Fruit fly (Drosophila melanogaster) whole organism, embryonic: ENCODE measurements around the gene Usp8.
A peak's percentile ranks its signal among the peaks of the same experiment; 100 is the strongest.

Experiments used
- Asciz ChIP-seq: fragments of 200-800 bp; sonication (Bioruptor generic); optimal IDR thresholded peaks from 2 replicates; lab custom pipeline; 2017; ENCODE audit warnings: missing biosample characterization, mild to moderate bottlenecking, missing genetic modification characterization, missing genetic modification reagents
- C15 ChIP-seq: fragments of 200-800 bp; sonication (Bioruptor generic); IDR thresholded peaks from 3 replicates; pipeline ENCODE4 v1.3.6; 2022; ENCODE audit warnings: missing biosample characterization, missing genetic modification characterization
- CG10431 ChIP-seq: fragments of 200-800 bp; sonication (Bioruptor generic); optimal IDR thresholded peaks from 3 replicates; lab custom pipeline; 2018; ENCODE audit warnings: missing biosample characterization, mild to moderate bottlenecking, missing genetic modification characterization
- CG10959 ChIP-seq: fragments of 200-800 bp; sonication (Bioruptor generic); IDR thresholded peaks from 2 replicates; pipeline ENCODE4 v1.3.6; 2022; ENCODE audit warnings: missing biosample characterization, missing genetic modification characterization
- CG11247 ChIP-seq: fragments of 200-800 bp; sonication (Bioruptor generic); IDR thresholded peaks from 2 replicates; pipeline ENCODE4 v1.3.6; 2022; ENCODE audit warnings: missing biosample characterization, missing genetic modification characterization
- CG12659 ChIP-seq: fragments of 200-800 bp; sonication (Bioruptor generic); optimal IDR thresholded peaks from 3 replicates; lab custom pipeline; 2017; ENCODE audit warnings: mild to moderate bottlenecking, missing biosample characterization, missing genetic modification reagents, missing genetic modification characterization
- CG12744 ChIP-seq: fragments of 200-800 bp; sonication (Bioruptor generic); optimal IDR thresholded peaks from 2 replicates; lab custom pipeline; 2016; ENCODE audit warnings: missing biosample characterization, missing genetic modification characterization
- CG14710 ChIP-seq: fragments of 200-800 bp; sonication (Bioruptor generic); optimal IDR thresholded peaks from 3 replicates; lab custom pipeline; 2019; ENCODE audit warnings: missing biosample characterization, mild to moderate bottlenecking, missing genetic modification characterization, moderate library complexity
- CG15011 ChIP-seq: fragments of 200-800 bp; sonication (Bioruptor generic); optimal IDR thresholded peaks from 3 replicates; lab custom pipeline; 2018; ENCODE audit warnings: missing biosample characterization, mild to moderate bottlenecking, missing genetic modification characterization
- CG15073 ChIP-seq: fragments of 200-800 bp; sonication (Bioruptor generic); optimal IDR thresholded peaks from 2 replicates; lab custom pipeline; 2016; ENCODE audit warnings: missing biosample characterization, missing genetic modification characterization
- CG15601 ChIP-seq: fragments of 200-800 bp; sonication (Bioruptor generic); optimal IDR thresholded peaks from 3 replicates; lab custom pipeline; 2019; ENCODE audit warnings: missing biosample characterization, mild to moderate bottlenecking, missing genetic modification characterization, moderate library complexity
- CG15696 ChIP-seq: fragments of 200-800 bp; sonication (Bioruptor generic); optimal IDR thresholded peaks from 2 replicates; lab custom pipeline; 2019; ENCODE audit warnings: missing biosample characterization, mild to moderate bottlenecking, missing genetic modification characterization, moderate library complexity
- CG17802 ChIP-seq: fragments of 200-800 bp; sonication (Bioruptor generic); optimal IDR thresholded peaks from 2 replicates; lab custom pipeline; 2018; ENCODE audit warnings: missing biosample characterization, mild to moderate bottlenecking, missing genetic modification characterization, moderate library complexity
- CG18619 ChIP-seq: fragments of 200-800 bp; sonication (Bioruptor generic); optimal IDR thresholded peaks from 3 replicates; lab custom pipeline; 2017; ENCODE audit warnings: missing biosample characterization, mild to moderate bottlenecking, missing genetic modification characterization
- CG18764 ChIP-seq: fragments of 200-800 bp; sonication (Bioruptor generic); optimal IDR thresholded peaks from 3 replicates; lab custom pipeline; 2016; ENCODE audit warnings: missing biosample characterization, missing genetic modification characterization
- CG3281 ChIP-seq: fragments of 200-800 bp; sonication (Bioruptor generic); optimal IDR thresholded peaks from 3 replicates; lab custom pipeline; 2017; ENCODE audit warnings: missing biosample characterization, mild to moderate bottlenecking, missing genetic modification characterization
- CG34376 ChIP-seq: fragments of 200-800 bp; sonication (Bioruptor generic); optimal IDR thresholded peaks from 2 replicates; lab custom pipeline; 2018; ENCODE audit warnings: missing biosample characterization, mild to moderate bottlenecking, missing genetic modification characterization
- CG34422 ChIP-seq: fragments of 200-800 bp; sonication (Bioruptor generic); IDR thresholded peaks from 3 replicates; pipeline ENCODE4 v1.3.6; 2022; ENCODE audit warnings: missing biosample characterization, missing genetic modification characterization
- CG4360 ChIP-seq: fragments of 200-800 bp; sonication (Bioruptor generic); IDR thresholded peaks from 2 replicates; pipeline ENCODE4 v1.3.6; 2022; ENCODE audit warnings: missing biosample characterization, missing genetic modification characterization
- CG4404 ChIP-seq: fragments of 200-800 bp; sonication (Bioruptor generic); IDR thresholded peaks from 2 replicates; pipeline ENCODE4 v1.3.6; 2022; ENCODE audit warnings: missing biosample characterization, missing genetic modification characterization
- CG6689 ChIP-seq: fragments of 200-800 bp; sonication (Bioruptor generic); IDR thresholded peaks from 2 replicates; pipeline ENCODE4 v1.3.6; 2022; ENCODE audit warnings: missing biosample characterization, missing genetic modification characterization
- CG7357 ChIP-seq: fragments of 200-800 bp; sonication (Bioruptor generic); IDR thresholded peaks from 3 replicates; pipeline ENCODE4 v1.3.6; 2022; ENCODE audit warnings: missing biosample characterization, missing genetic modification characterization
- CG7963 ChIP-seq: fragments of 200-800 bp; sonication (Bioruptor generic); IDR thresholded peaks from 3 replicates; pipeline ENCODE4 v1.3.6; 2022; ENCODE audit warnings: missing biosample characterization, missing genetic modification characterization; ENCODE audit not compliant: partially characterized antibody
- Chrac-16 ChIP-seq: fragments of 200-800 bp; sonication (Bioruptor generic); optimal IDR thresholded peaks from 3 replicates; lab custom pipeline; 2016; ENCODE audit warnings: missing biosample characterization, missing genetic modification characterization
- Deaf1 ChIP-seq: fragments of 200-800 bp; optimal IDR thresholded peaks from 3 replicates; lab custom pipeline; 2019; ENCODE audit warnings: missing biosample characterization, mild to moderate bottlenecking, missing genetic modification characterization, moderate library complexity
- Doc2 ChIP-seq: fragments of 200-800 bp; sonication (Bioruptor generic); IDR thresholded peaks from 2 replicates; pipeline ENCODE4 v1.3.6; 2022; ENCODE audit warnings: missing biosample characterization, missing genetic modification characterization
- Dp ChIP-seq: fragments of 200-800 bp; sonication (Bioruptor generic); optimal IDR thresholded peaks from 2 replicates; lab custom pipeline; 2018; ENCODE audit warnings: missing biosample characterization, mild to moderate bottlenecking, missing genetic modification characterization, moderate library complexity
- Eip74EF ChIP-seq, 2 experiments: fragments of 200-800 bp in 1 of 2; fragments of >200 bp in 1 of 2; sonication (Bioruptor generic) in 1 of 2; optimal IDR thresholded peaks; 2 replicates each; lab custom pipeline; 2017 to 2019; ENCODE audit warnings: missing biosample characterization in 2 of 2, missing genetic modification characterization in 2 of 2, mild to moderate bottlenecking in 1 of 2, moderate library complexity in 1 of 2
- MBD-R2 ChIP-seq: fragments of 200-800 bp; sonication (Bioruptor generic); IDR thresholded peaks from 2 replicates; pipeline ENCODE4 v1.3.6; 2022; ENCODE audit warnings: missing biosample characterization, missing genetic modification characterization
- NC2β ChIP-seq: fragments of 200-800 bp; sonication (Bioruptor generic); optimal IDR thresholded peaks from 2 replicates; lab custom pipeline; 2016; ENCODE audit warnings: missing biosample characterization, missing genetic modification characterization
- Poxn ChIP-seq: fragments of 200-800 bp; sonication (Bioruptor generic); IDR thresholded peaks from 2 replicates; pipeline ENCODE4 v1.3.6; 2022; ENCODE audit warnings: missing biosample characterization, missing genetic modification characterization
- Side ChIP-seq: fragments of 200-800 bp; sonication (Bioruptor generic); optimal IDR thresholded peaks from 2 replicates; lab custom pipeline; 2016; ENCODE audit warnings: missing biosample characterization, missing genetic modification characterization
- Taf1 ChIP-seq: fragments of 200-800 bp; sonication (Bioruptor generic); IDR thresholded peaks from 2 replicates; pipeline ENCODE4 v1.3.6; 2022; ENCODE audit warnings: missing biosample characterization, missing genetic modification characterization
- Xbp1 ChIP-seq: fragments of 200-800 bp; sonication (Bioruptor generic); optimal IDR thresholded peaks from 3 replicates; lab custom pipeline; 2016; ENCODE audit warnings: missing biosample characterization, mild to moderate bottlenecking, missing genetic modification characterization
- bab2 ChIP-seq: fragments of 200-800 bp; sonication (Bioruptor generic); optimal IDR thresholded peaks from 2 replicates; lab custom pipeline; 2016; ENCODE audit warnings: missing biosample characterization, missing genetic modification characterization
- dm ChIP-seq: fragments of 200-800 bp; sonication (Bioruptor generic); optimal IDR thresholded peaks from 3 replicates; lab custom pipeline; 2016; ENCODE audit warnings: missing biosample characterization, missing genetic modification characterization
- eyg ChIP-seq: fragments of 200-800 bp; sonication (Bioruptor generic); optimal IDR thresholded peaks from 3 replicates; lab custom pipeline; 2016; ENCODE audit warnings: missing biosample characterization, missing genetic modification characterization
- fu2 ChIP-seq: fragments of 200-800 bp; sonication (Bioruptor generic); optimal IDR thresholded peaks from 2 replicates; lab custom pipeline; 2016; ENCODE audit warnings: missing biosample characterization, missing genetic modification characterization
- gsb ChIP-seq: fragments of 200-800 bp; sonication (Bioruptor generic); IDR thresholded peaks from 2 replicates; pipeline ENCODE4 v1.3.6; 2022; ENCODE audit warnings: missing biosample characterization, missing genetic modification characterization
- inv ChIP-seq: fragments of 200-800 bp; sonication (Bioruptor generic); IDR thresholded peaks from 2 replicates; pipeline ENCODE4 v1.3.6; 2022; ENCODE audit warnings: missing biosample characterization, missing genetic modification characterization; ENCODE audit not compliant: partially characterized antibody
- kay ChIP-seq: fragments of 200-800 bp; sonication (Bioruptor generic); optimal IDR thresholded peaks from 2 replicates; lab custom pipeline; 2016; ENCODE audit warnings: missing biosample characterization, missing genetic modification characterization
- lab ChIP-seq: fragments of 200-800 bp; sonication (Bioruptor generic); optimal IDR thresholded peaks from 3 replicates; lab custom pipeline; 2017; ENCODE audit warnings: missing biosample characterization, missing genetic modification characterization, mild to moderate bottlenecking, moderate library complexity, missing genetic modification reagents
- pita ChIP-seq: fragments of 200-800 bp; sonication (Bioruptor generic); optimal IDR thresholded peaks from 2 replicates; lab custom pipeline; 2017; ENCODE audit warnings: missing biosample characterization, mild to moderate bottlenecking, missing genetic modification characterization
- sens-2 ChIP-seq: fragments of 200-800 bp; sonication (Bioruptor generic); IDR thresholded peaks from 2 replicates; pipeline ENCODE4 v1.3.6; 2022; ENCODE audit warnings: missing biosample characterization, missing genetic modification characterization
- sima ChIP-seq: fragments of 200-800 bp; sonication (Bioruptor generic); optimal IDR thresholded peaks from 2 replicates; lab custom pipeline; 2016; ENCODE audit warnings: missing biosample characterization, missing genetic modification characterization
- sna ChIP-seq: fragments of 200-800 bp; sonication (Bioruptor generic); IDR thresholded peaks from 2 replicates; pipeline ENCODE4 v1.3.6; 2022; ENCODE audit warnings: missing biosample characterization, missing genetic modification characterization; ENCODE audit not compliant: partially characterized antibody
- tll ChIP-seq, 2 experiments: fragments of 200-800 bp in 1 of 2; fragments of >200 bp in 1 of 2; sonication (Bioruptor generic) in 1 of 2; optimal IDR thresholded peaks; 2 replicates each; lab custom pipeline; 2017 to 2019; ENCODE audit warnings: missing biosample characterization in 2 of 2, missing genetic modification characterization in 2 of 2, mild to moderate bottlenecking in 1 of 2, moderate library complexity in 1 of 2
- trem ChIP-seq: fragments of 200-800 bp; optimal IDR thresholded peaks from 3 replicates; lab custom pipeline; 2019; ENCODE audit warnings: missing biosample characterization, mild to moderate bottlenecking, missing genetic modification characterization, moderate library complexity
- tup ChIP-seq: fragments of 200-800 bp; sonication (Bioruptor generic); optimal IDR thresholded peaks from 2 replicates; lab custom pipeline; 2016; ENCODE audit warnings: missing biosample characterization, mild to moderate bottlenecking, missing genetic modification characterization, moderate library complexity
- wdn ChIP-seq: fragments of 200-800 bp; sonication (Bioruptor generic); IDR thresholded peaks from 2 replicates; pipeline ENCODE4 v1.3.6; 2022; ENCODE audit warnings: missing biosample characterization, missing genetic modification characterization
- yki ChIP-seq: fragments of >200 bp; optimal IDR thresholded peaks from 3 replicates; lab custom pipeline; 2018
- z ChIP-seq: fragments of 200-800 bp; sonication (Bioruptor generic); IDR thresholded peaks from 3 replicates; pipeline ENCODE4 v1.3.6; 2022; ENCODE audit warnings: missing biosample characterization, missing genetic modification characterization

Usp8 gene

dm6 chr3R:21133951-21134350 lies at the start of gene Usp8 (continued):
- TF ChIP-seq CG15601 (tag; lab: Kevin White, UChicago) (peak; percentile 1), CG10431 (GFP tag; lab: Kevin White, UChicago) (no peak), CG7357 (GFP tag; lab: Robert Waterston, UW) (no peak), pita (GFP tag; lab: Kevin White, UChicago) (no peak), inv (GFP tag; lab: Robert Waterston, UW) (no peak), CG3281 (GFP tag; lab: Kevin White, UChicago) (no peak), trem (tag; lab: Kevin White, UChicago) (peak; percentile 38), CG17802 (tag; lab: Kevin White, UChicago) (no peak), Taf1 (GFP tag; lab: Robert Waterston, UW) (no peak), tup (no peak), CG4404 (GFP tag; lab: Robert Waterston, UW) (no peak), CG12744 (GFP tag; lab: Kevin White, UChicago) (no peak), CG15696 (peak; percentile 37), Side (GFP tag; lab: Kevin White, UChicago) (no peak), CG34422 (GFP tag; lab: Robert Waterston, UW) (no peak), CG34376 (GFP tag; lab: Kevin White, UChicago) (no peak), Poxn (GFP tag; lab: Robert Waterston, UW) (no peak), dm (GFP tag; lab: Kevin White, UChicago) (no peak), z (GFP tag; lab: Robert Waterston, UW) (no peak), Xbp1 (GFP tag; lab: Kevin White, UChicago) (peak; percentile 34), sens-2 (GFP tag; lab: Robert Waterston, UW) (no peak), NC2β (GFP tag; lab: Kevin White, UChicago) (no peak), CG14710 (peak; percentile 61), tll (GFP tag; optimal IDR thresholded peaks at IDR 0.05; lab: Kevin White, UChicago) (no peak), eyg (GFP tag; lab: Kevin White, UChicago) (no peak), Dp (peak; percentile 10), bab2 (GFP tag; lab: Kevin White, UChicago) (no peak), wdn (no peak), CG11247 (GFP tag; lab: Robert Waterston, UW) (no peak), kay (GFP tag; lab: Kevin White, UChicago) (no peak), CG18764 (GFP tag; lab: Kevin White, UChicago) (peak; percentile 39), Deaf1 (tag; lab: Kevin White, UChicago) (no peak), Chrac-16 (no peak), sima (GFP tag; lab: Kevin White, UChicago) (no peak), Doc2 (no peak), yki (no peak), CG15073 (GFP tag; lab: Kevin White, UChicago) (no peak), gsb (no peak), CG10959 (no peak), sna (GFP tag; lab: Robert Waterston, UW) (no peak), CG7963 (no peak), CG18619 (GFP tag; lab: Kevin White, UChicago) (peak; percentile 8), CG12659 (peak; percentile 51), fu2 (GFP tag; lab: Kevin White, UChicago) (no peak), MBD-R2 (GFP tag; lab: Robert Waterston, UW) (peak; percentile 43; the same call in 1 of the 2 replicates), C15 (GFP tag; lab: Robert Waterston, UW) (no peak), CG15011 (GFP tag; lab: Kevin White, UChicago) (no peak), CG4360 (GFP tag; lab: Robert Waterston, UW) (no peak), CG6689 (GFP tag; lab: Robert Waterston, UW) (0 out of 2 replicates have a peak, but pooled peaks have one; percentile 7), lab (GFP tag; lab: Kevin White, UChicago) (no peak), Eip74EF (GFP tag; optimal IDR thresholded peaks at IDR 0.05; lab: Kevin White, UChicago) (no peak), Asciz (GFP tag; lab: Kevin White, UChicago) (no peak)
